ENCODE assay signal across 1 fruit fly cellular context in genomic region chrX:10775690-10776089, dm6.
TF ChIP-seq lines count a peak whose summit lies in the region.

No protein-coding gene starts in this region.

TF ChIP-seq in whole organism, embryonic, 481 proteins besides CTCF, POLR2A, EP300 and RAD21 (continued from another document and continues in another):
- TF ChIP-seq HLH4C (GFP tag; IDR thresholded peaks at IDR 0.05; lab: Robert Waterston, UW; ENCODE audit: partially characterized antibody) = no peak
- no peak for TF ChIP-seq Abd-B (GFP tag; optimal IDR thresholded peaks at IDR 0.05; lab: Kevin White, UChicago)
- TF ChIP-seq sens (GFP tag; lab: Kevin White, UChicago) = peak; percentile 66
- TF ChIP-seq HLH3B (GFP tag; IDR thresholded peaks at IDR 0.05; lab: Robert Waterston, UW) = peak; percentile 54
- no peak for TF ChIP-seq CG17612 (GFP tag; IDR thresholded peaks at IDR 0.05; lab: Robert Waterston, UW)
- no peak for TF ChIP-seq repo (GFP tag; optimal IDR thresholded peaks at IDR 0.05; lab: Kevin White, UChicago)
- no peak for TF ChIP-seq CG15696 (tag; optimal IDR thresholded peaks at IDR 0.05; lab: Kevin White, UChicago)
- peak; percentile 37 for TF ChIP-seq phol (tag; optimal IDR thresholded peaks at IDR 0.05; lab: Kevin White, UChicago)
- no peak for TF ChIP-seq lov (optimal IDR thresholded peaks at IDR 0.05; lab: Kevin White, UChicago)
- no peak for TF ChIP-seq lov (GFP tag; IDR thresholded peaks at IDR 0.05; lab: Robert Waterston, UW)
- no peak for TF ChIP-seq Fer2 (tag; optimal IDR thresholded peaks at IDR 0.05; lab: Kevin White, UChicago)
- TF ChIP-seq CG4328 (GFP tag; optimal IDR thresholded peaks at IDR 0.05; lab: Kevin White, UChicago) = peak; percentile 1
- TF ChIP-seq crp (GFP tag; optimal IDR thresholded peaks at IDR 0.05; lab: Kevin White, UChicago) = no peak
- peak; percentile 56 for TF ChIP-seq CG13424 (tag; optimal IDR thresholded peaks at IDR 0.05; lab: Kevin White, UChicago)
- TF ChIP-seq bab2 (GFP tag; optimal IDR thresholded peaks at IDR 0.05; lab: Kevin White, UChicago) = no peak
- TF ChIP-seq shn (GFP tag; optimal IDR thresholded peaks at IDR 0.05; lab: Kevin White, UChicago) = no peak
- TF ChIP-seq Ptx1 (GFP tag; IDR thresholded peaks at IDR 0.05; lab: Robert Waterston, UW) = peak; percentile 63
- peak; percentile 41 for TF ChIP-seq CG30403 (GFP tag; optimal IDR thresholded peaks at IDR 0.05; lab: Kevin White, UChicago)
- no peak for TF ChIP-seq Dfd (GFP tag; optimal IDR thresholded peaks at IDR 0.05; lab: Kevin White, UChicago)
- TF ChIP-seq unpg (GFP tag; optimal IDR thresholded peaks at IDR 0.05; lab: Kevin White, UChicago) = peak; percentile 46
- no peak for TF ChIP-seq oc (tag; optimal IDR thresholded peaks at IDR 0.05; lab: Kevin White, UChicago)
- TF ChIP-seq CG2202 (tag; optimal IDR thresholded peaks at IDR 0.05; lab: Kevin White, UChicago) = no peak
- TF ChIP-seq rib (GFP tag; IDR thresholded peaks at IDR 0.05; lab: Robert Waterston, UW) = no peak
- TF ChIP-seq CG17568 (GFP tag; optimal IDR thresholded peaks at IDR 0.05; lab: Kevin White, UChicago) = no peak
- no peak for TF ChIP-seq CG3995 (GFP tag; optimal IDR thresholded peaks at IDR 0.05; lab: Kevin White, UChicago)
- peak; percentile 47; the same call in 1 of the 2 replicates for TF ChIP-seq sob (GFP tag; IDR thresholded peaks at IDR 0.05; lab: Robert Waterston, UW)
- no peak for TF ChIP-seq Mes4 (GFP tag; optimal IDR thresholded peaks at IDR 0.05; lab: Kevin White, UChicago)
- no peak for TF ChIP-seq gsb-n (tag; optimal IDR thresholded peaks at IDR 0.05; lab: Kevin White, UChicago)
- TF ChIP-seq CG10431 (GFP tag; optimal IDR thresholded peaks at IDR 0.05; lab: Kevin White, UChicago) = no peak
- peak; percentile 20 for TF ChIP-seq CG1647 (GFP tag; optimal IDR thresholded peaks at IDR 0.05; lab: Kevin White, UChicago)
- TF ChIP-seq CG1602 (GFP tag; optimal IDR thresholded peaks at IDR 0.05; lab: Kevin White, UChicago) = peak; percentile 8
- peak; percentile 44 for TF ChIP-seq CoRest (tag; optimal IDR thresholded peaks at IDR 0.05; lab: Kevin White, UChicago)
- TF ChIP-seq tup (GFP tag; optimal IDR thresholded peaks at IDR 0.05; lab: Kevin White, UChicago) = no peak
- peak; percentile 29 for TF ChIP-seq CG12659 (GFP tag; optimal IDR thresholded peaks at IDR 0.05; lab: Kevin White, UChicago)
- no peak for TF ChIP-seq Bteb2 (GFP tag; optimal IDR thresholded peaks at IDR 0.05; lab: Kevin White, UChicago)
- no peak for TF ChIP-seq ac (GFP tag; optimal IDR thresholded peaks at IDR 0.05; lab: Kevin White, UChicago)
- TF ChIP-seq CG6254 (GFP tag; optimal IDR thresholded peaks at IDR 0.05; lab: Kevin White, UChicago) = no peak
- peak; percentile 19 for TF ChIP-seq CG10979 (tag; optimal IDR thresholded peaks at IDR 0.05; lab: Kevin White, UChicago)
- TF ChIP-seq Poxn (GFP tag; IDR thresholded peaks at IDR 0.05; lab: Robert Waterston, UW) = no peak
- peak; percentile 23 for TF ChIP-seq Hmr (GFP tag; optimal IDR thresholded peaks at IDR 0.05; lab: Kevin White, UChicago)
- TF ChIP-seq CG10654 (GFP tag; optimal IDR thresholded peaks at IDR 0.05; lab: Kevin White, UChicago) = peak; percentile 44
- no peak for TF ChIP-seq ERR (GFP tag; optimal IDR thresholded peaks at IDR 0.05; lab: Kevin White, UChicago)
- TF ChIP-seq CG7839 (tag; optimal IDR thresholded peaks at IDR 0.05; lab: Kevin White, UChicago) = peak; percentile 60
- peak; percentile 69 for TF ChIP-seq CG15269 (tag; optimal IDR thresholded peaks at IDR 0.05; lab: Kevin White, UChicago)
- TF ChIP-seq CG4730 (GFP tag; IDR thresholded peaks at IDR 0.05; lab: Robert Waterston, UW) = peak; percentile 32; the same call in 1 of the 2 replicates
- no peak for TF ChIP-seq CG2129 (GFP tag; IDR thresholded peaks at IDR 0.05; lab: Robert Waterston, UW; ENCODE audit: partially characterized antibody)
- TF ChIP-seq Atf6 (GFP tag; IDR thresholded peaks at IDR 0.05; lab: Robert Waterston, UW) = peak; percentile 70; the same call in 1 of the 2 replicates
- 0 out of 2 replicates have a peak, but pooled peaks have one; percentile 22 for TF ChIP-seq ro (GFP tag; IDR thresholded peaks at IDR 0.05; lab: Robert Waterston, UW)
- peak; percentile 43; the same call in 1 of the 2 replicates for TF ChIP-seq CG5953 (GFP tag; IDR thresholded peaks at IDR 0.05; lab: Robert Waterston, UW)
- TF ChIP-seq Gsc (GFP tag; IDR thresholded peaks at IDR 0.05; lab: Robert Waterston, UW) = no peak
- TF ChIP-seq E2f1 (GFP tag; IDR thresholded peaks at IDR 0.05; lab: Robert Waterston, UW) = peak; percentile 52
- TF ChIP-seq D19A (tag; optimal IDR thresholded peaks at IDR 0.05; lab: Kevin White, UChicago) = peak; percentile 14
- no peak for TF ChIP-seq CG10147 (GFP tag; optimal IDR thresholded peaks at IDR 0.05; lab: Kevin White, UChicago)
- TF ChIP-seq CG12104 (GFP tag; optimal IDR thresholded peaks at IDR 0.05; lab: Kevin White, UChicago) = no peak
- no peak for TF ChIP-seq CG7928 (GFP tag; optimal IDR thresholded peaks at IDR 0.05; lab: Kevin White, UChicago)
- TF ChIP-seq sr (GFP tag; IDR thresholded peaks at IDR 0.05; lab: Robert Waterston, UW) = peak; percentile 43; the same call in 1 of the 3 replicates
- no peak for TF ChIP-seq CkIIα-i1 (GFP tag; IDR thresholded peaks at IDR 0.05; lab: Robert Waterston, UW)
- TF ChIP-seq CG18619 (GFP tag; optimal IDR thresholded peaks at IDR 0.05; lab: Kevin White, UChicago) = peak; percentile 31
- TF ChIP-seq zen2 (GFP tag; IDR thresholded peaks at IDR 0.05; lab: Robert Waterston, UW; ENCODE audit: partially characterized antibody) = no peak
- TF ChIP-seq stc (GFP tag; IDR thresholded peaks at IDR 0.05; lab: Robert Waterston, UW) = peak; percentile 64; the same call in 1 of the 2 replicates
- peak; percentile 69 for TF ChIP-seq dysf (GFP tag; IDR thresholded peaks at IDR 0.05; lab: Robert Waterston, UW)
- TF ChIP-seq cad (GFP tag; optimal IDR thresholded peaks at IDR 0.05; lab: Kevin White, UChicago) = no peak
- TF ChIP-seq p53 (GFP tag; optimal IDR thresholded peaks at IDR 0.05; lab: Kevin White, UChicago) = no peak
- peak; percentile 7 for TF ChIP-seq odd (GFP tag; optimal IDR thresholded peaks at IDR 0.05; lab: Kevin White, UChicago)
- no peak for TF ChIP-seq tna (GFP tag; IDR thresholded peaks at IDR 0.05; lab: Robert Waterston, UW; ENCODE audit: partially characterized antibody)
- TF ChIP-seq danr (GFP tag; IDR thresholded peaks at IDR 0.05; lab: Robert Waterston, UW) = 0 out of 2 replicates have a peak, but pooled peaks have one; percentile 29
- TF ChIP-seq CG8765 (GFP tag; IDR thresholded peaks at IDR 0.05; lab: Robert Waterston, UW) = no peak
- TF ChIP-seq CG11247 (GFP tag; IDR thresholded peaks at IDR 0.05; lab: Robert Waterston, UW) = peak; percentile 55; the same call in 1 of the 2 replicates
- peak; percentile 27 for TF ChIP-seq CG12391 (tag; optimal IDR thresholded peaks at IDR 0.05; lab: Kevin White, UChicago)
- no peak for TF ChIP-seq CG10274 (GFP tag; optimal IDR thresholded peaks at IDR 0.05; lab: Kevin White, UChicago)
- no peak for TF ChIP-seq prd (optimal IDR thresholded peaks at IDR 0.05; lab: Kevin White, UChicago)
- TF ChIP-seq prd (GFP tag; IDR thresholded peaks at IDR 0.05; lab: Robert Waterston, UW) = peak; percentile 61; the same call in 2 of the 3 replicates
- TF ChIP-seq CG11696 (GFP tag; IDR thresholded peaks at IDR 0.05; lab: Robert Waterston, UW) = no peak
- no peak for TF ChIP-seq CG11560 (tag; IDR thresholded peaks at IDR 0.05; lab: Robert Waterston, UW)
- TF ChIP-seq CG14965 (GFP tag; optimal IDR thresholded peaks at IDR 0.05; lab: Kevin White, UChicago; ENCODE audit: borderline replicate concordance) = no peak
- TF ChIP-seq ind (GFP tag; optimal IDR thresholded peaks at IDR 0.05; lab: Kevin White, UChicago) = peak; percentile 44
- TF ChIP-seq scrt (GFP tag; optimal IDR thresholded peaks at IDR 0.05; lab: Kevin White, UChicago) = peak; percentile 16
- 0 out of 2 replicates have a peak, but pooled peaks have one; percentile 27 for TF ChIP-seq CG32532 (GFP tag; IDR thresholded peaks at IDR 0.05; lab: Robert Waterston, UW)
- TF ChIP-seq CG17359 (tag; optimal IDR thresholded peaks at IDR 0.05; lab: Kevin White, UChicago) = peak; percentile 63
- peak; percentile 32 for TF ChIP-seq CG10209 (GFP tag; optimal IDR thresholded peaks at IDR 0.05; lab: Kevin White, UChicago)
- TF ChIP-seq ewg (GFP tag; optimal IDR thresholded peaks at IDR 0.05; lab: Kevin White, UChicago) = no peak
- peak; percentile 12 for TF ChIP-seq CG16863 (GFP tag; optimal IDR thresholded peaks at IDR 0.05; lab: Kevin White, UChicago)
- TF ChIP-seq crc (GFP tag; optimal IDR thresholded peaks at IDR 0.05; lab: Kevin White, UChicago) = peak; percentile 0
- TF ChIP-seq gem (tag; optimal IDR thresholded peaks at IDR 0.05; lab: Kevin White, UChicago) = peak; percentile 53
- no peak for TF ChIP-seq CG10267 (tag; optimal IDR thresholded peaks at IDR 0.05; lab: Kevin White, UChicago)
- TF ChIP-seq Pdp1 (GFP tag; optimal IDR thresholded peaks at IDR 0.05; lab: Kevin White, UChicago) = peak in 1 of 2 experiments; percentile 23
- 0 out of 3 replicates have a peak, but pooled peaks have one; percentile 18 for TF ChIP-seq CG17361 (GFP tag; IDR thresholded peaks at IDR 0.05; lab: Robert Waterston, UW)
- peak; percentile 29 for TF ChIP-seq CG9609 (GFP tag; optimal IDR thresholded peaks at IDR 0.05; lab: Kevin White, UChicago)
- no peak for TF ChIP-seq CG7271 (tag; optimal IDR thresholded peaks at IDR 0.05; lab: Kevin White, UChicago)
- no peak for TF ChIP-seq CG8290 (GFP tag; optimal IDR thresholded peaks at IDR 0.05; lab: Kevin White, UChicago)
- TF ChIP-seq CG8290 (tag; optimal IDR thresholded peaks at IDR 0.05; lab: Kevin White, UChicago) = peak in 1 of 2 experiments; percentile 60
- TF ChIP-seq Nf-YA (GFP tag; IDR thresholded peaks at IDR 0.05; lab: Robert Waterston, UW) = peak; percentile 24; the same call in 1 of the 2 replicates
- no peak for TF ChIP-seq z (GFP tag; IDR thresholded peaks at IDR 0.05; lab: Robert Waterston, UW)
- no peak for TF ChIP-seq Mad (GFP tag; optimal IDR thresholded peaks at IDR 0.05; lab: Kevin White, UChicago)
- TF ChIP-seq D (optimal IDR thresholded peaks at IDR 0.05; lab: Kevin White, UChicago) = no peak
- no peak for TF ChIP-seq D (GFP tag; optimal IDR thresholded peaks at IDR 0.05; lab: Kevin White, UChicago)
- TF ChIP-seq CG33557 (GFP tag; optimal IDR thresholded peaks at IDR 0.05; lab: Kevin White, UChicago) = no peak
- TF ChIP-seq CG1603 (tag; optimal IDR thresholded peaks at IDR 0.05; lab: Kevin White, UChicago) = peak; percentile 67
- TF ChIP-seq Dip3 (GFP tag; optimal IDR thresholded peaks at IDR 0.05; lab: Kevin White, UChicago) = peak; percentile 14
- TF ChIP-seq nom (GFP tag; optimal IDR thresholded peaks at IDR 0.05; lab: Kevin White, UChicago) = no peak
- no peak for TF ChIP-seq CG15601 (tag; optimal IDR thresholded peaks at IDR 0.05; lab: Kevin White, UChicago)
- TF ChIP-seq CG7745 (tag; optimal IDR thresholded peaks at IDR 0.05; lab: Kevin White, UChicago) = no peak
- no peak for TF ChIP-seq Usf (GFP tag; optimal IDR thresholded peaks at IDR 0.05; lab: Kevin White, UChicago)
- TF ChIP-seq wor (GFP tag; IDR thresholded peaks at IDR 0.05; lab: Robert Waterston, UW) = no peak
- TF ChIP-seq CG6272 (GFP tag; IDR thresholded peaks at IDR 0.05; lab: Robert Waterston, UW) = no peak
- TF ChIP-seq CG18011 (GFP tag; optimal IDR thresholded peaks at IDR 0.05; lab: Kevin White, UChicago) = no peak
- TF ChIP-seq sqz (GFP tag; optimal IDR thresholded peaks at IDR 0.05; lab: Kevin White, UChicago) = peak; percentile 4
- no peak for TF ChIP-seq Nf-YB (GFP tag; optimal IDR thresholded peaks at IDR 0.05; lab: Kevin White, UChicago)
- no peak for TF ChIP-seq CG17802 (tag; optimal IDR thresholded peaks at IDR 0.05; lab: Kevin White, UChicago)
- TF ChIP-seq knrl (GFP tag; IDR thresholded peaks at IDR 0.05; lab: Robert Waterston, UW; ENCODE audit: partially characterized antibody) = no peak
- TF ChIP-seq CG4424 (GFP tag; optimal IDR thresholded peaks at IDR 0.05; lab: Kevin White, UChicago) = peak; percentile 39
- peak; percentile 39 for TF ChIP-seq grau (tag; optimal IDR thresholded peaks at IDR 0.05; lab: Kevin White, UChicago)
- peak; percentile 37 for TF ChIP-seq Fer3 (tag; optimal IDR thresholded peaks at IDR 0.05; lab: Kevin White, UChicago)
- no peak for TF ChIP-seq Atf-2 (GFP tag; optimal IDR thresholded peaks at IDR 0.05; lab: Kevin White, UChicago)
- peak; percentile 56 for TF ChIP-seq CG17328 (GFP tag; IDR thresholded peaks at IDR 0.05; lab: Robert Waterston, UW)
- no peak for TF ChIP-seq CG4854 (GFP tag; optimal IDR thresholded peaks at IDR 0.05; lab: Kevin White, UChicago)
- no peak for TF ChIP-seq CG16779 (GFP tag; IDR thresholded peaks at IDR 0.05; lab: Robert Waterston, UW)
- peak; percentile 45 for TF ChIP-seq pnt (GFP tag; optimal IDR thresholded peaks at IDR 0.05; lab: Kevin White, UChicago)
- TF ChIP-seq insv (GFP tag; optimal IDR thresholded peaks at IDR 0.05; lab: Kevin White, UChicago) = no peak
- TF ChIP-seq en (GFP tag; optimal IDR thresholded peaks at IDR 0.05; lab: Kevin White, UChicago) = no peak
- TF ChIP-seq HmgZ (tag; optimal IDR thresholded peaks at IDR 0.05; lab: Kevin White, UChicago) = peak; percentile 36
- TF ChIP-seq zfh2 (GFP tag; optimal IDR thresholded peaks at IDR 0.05; lab: Kevin White, UChicago) = no peak
- no peak for TF ChIP-seq CG4617 (GFP tag; optimal IDR thresholded peaks at IDR 0.05; lab: Kevin White, UChicago; ENCODE audit: borderline replicate concordance)
- TF ChIP-seq zen (tag; optimal IDR thresholded peaks at IDR 0.05; lab: Kevin White, UChicago) = no peak
- TF ChIP-seq Neu2 (GFP tag; optimal IDR thresholded peaks at IDR 0.05; lab: Kevin White, UChicago; ENCODE audit: borderline replicate concordance) = no peak
- TF ChIP-seq CG2875 (GFP tag; optimal IDR thresholded peaks at IDR 0.05; lab: Kevin White, UChicago) = no peak
- TF ChIP-seq CG6813 (GFP tag; optimal IDR thresholded peaks at IDR 0.05; lab: Kevin White, UChicago) = peak; percentile 1
- no peak for TF ChIP-seq CG8281 (tag; optimal IDR thresholded peaks at IDR 0.05; lab: Kevin White, UChicago)
- peak; percentile 31; the same call in 1 of the 2 replicates for TF ChIP-seq E2f2 (GFP tag; IDR thresholded peaks at IDR 0.05; lab: Robert Waterston, UW)
- no peak for TF ChIP-seq CG7963 (GFP tag; IDR thresholded peaks at IDR 0.05; lab: Robert Waterston, UW; ENCODE audit: partially characterized antibody)
- TF ChIP-seq bsh (GFP tag; optimal IDR thresholded peaks at IDR 0.05; lab: Kevin White, UChicago) = peak in 1 of 2 experiments; percentile 25
- peak; percentile 36 for TF ChIP-seq btn (GFP tag; optimal IDR thresholded peaks at IDR 0.05; lab: Kevin White, UChicago)
- TF ChIP-seq lola (GFP tag; optimal IDR thresholded peaks at IDR 0.05; lab: Kevin White, UChicago) = no peak
